Worm (Caenorhabditis elegans): Measurements from ENCODE around the gene pacl-1.

- TF ChIP-seq unc-62 (GFP tag; optimal IDR thresholded peaks at IDR 0.05) (no peak), lin-40 (tag; optimal IDR thresholded peaks at IDR 0.05) (no peak), C06A6.2 (GFP tag; conservative IDR thresholded peaks at IDR 0.05) (no peak), pha-4 (tag; optimal IDR thresholded peaks at IDR 0.05) (no peak), snpc-1.3 (tag; optimal IDR thresholded peaks at IDR 0.05; ENCODE audit: insufficient read depth) (no peak), ccch-3 (GFP tag; optimal IDR thresholded peaks at IDR 0.05) (no peak), F37B4.10 (GFP tag; IDR thresholded peaks at IDR 0.05) (no peak), F49E8.2 (tag; optimal IDR thresholded peaks at IDR 0.05; ENCODE audit: insufficient read depth) (no peak), ztf-22 (GFP tag; optimal IDR thresholded peaks at IDR 0.05) (no peak), ama-1 (optimal IDR thresholded peaks at IDR 0.05) (no peak), ama-1 (GFP tag; optimal IDR thresholded peaks at IDR 0.05) (no peak), snpc-4 (GFP tag; optimal IDR thresholded peaks at IDR 0.05) (no peak), snpc-4 (tag; optimal IDR thresholded peaks at IDR 0.05) (no peak), ztf-28 (GFP tag; IDR thresholded peaks at IDR 0.05) (no peak), him-1 (tag; optimal IDR thresholded peaks at IDR 0.05) (no peak), ztf-26 (tag; optimal IDR thresholded peaks at IDR 0.05) (no peak)
Measured at ce11 chrV:16299834-16300233, 24.6 kb upstream of the pacl-1 start.

Data from whole organism, young adult.